Fruit fly (Drosophila melanogaster): Measurements from ENCODE around the gene Ir64a.

DNA sequence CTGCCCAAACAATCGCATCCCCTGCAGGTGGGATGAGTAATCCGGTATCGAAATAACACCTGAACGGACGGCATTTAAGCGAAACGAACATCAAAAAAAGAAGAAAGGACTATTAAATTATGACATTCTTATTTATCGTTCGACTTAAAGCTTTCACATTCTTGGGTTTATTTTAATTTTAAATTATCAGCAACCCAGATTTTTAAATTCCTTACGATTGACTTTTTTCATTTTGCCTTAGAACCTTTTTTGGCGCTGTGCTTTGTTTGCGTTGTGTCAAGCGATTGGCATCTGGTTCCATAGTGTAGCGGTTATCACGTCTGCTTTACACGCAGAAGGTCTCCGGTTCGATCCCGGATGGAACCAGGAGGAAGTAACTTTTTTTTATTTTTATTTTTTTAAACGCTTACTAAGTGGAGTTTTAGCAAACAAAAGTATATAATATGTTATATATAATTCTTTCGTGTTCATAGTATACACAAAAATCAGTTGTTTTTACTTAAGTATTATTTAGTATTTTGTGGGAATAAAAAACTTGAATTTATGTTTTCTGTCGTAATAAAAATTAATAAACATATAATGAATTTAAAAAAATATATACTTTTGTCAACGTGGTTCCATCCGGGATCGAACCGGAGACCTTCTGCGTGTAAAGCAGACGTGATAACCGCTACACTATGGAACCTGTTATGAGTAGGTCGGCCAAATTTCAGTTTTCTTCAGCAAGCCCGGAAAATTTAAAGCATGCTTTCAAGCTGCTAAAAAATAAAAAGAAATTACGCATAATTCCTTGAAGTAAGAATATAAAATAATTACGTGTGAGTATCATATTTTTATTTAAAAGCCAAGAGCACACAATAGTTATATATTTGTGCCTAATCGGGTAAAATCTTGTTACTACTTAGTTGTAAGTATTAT lies 26.3 kb downstream of the Ir64a start:
- TF ChIP-seq CG8478 (optimal IDR thresholded peaks at IDR 0.05): no peak
- TF ChIP-seq CTCF (optimal IDR thresholded peaks at IDR 0.05): no peak

Measured in S2 (cell line).